Worm (Caenorhabditis elegans) whole organism, late embryonic: ENCODE results near the gene R06F6.12.

Experiments used
- C08G9.2 ChIP-seq: sonication (generic microtip); optimal IDR thresholded peaks from 2 replicates; lab custom pipeline; 2016; ENCODE audit warnings: mild to moderate bottlenecking, missing genetic modification characterization, moderate library complexity, missing compliant biosample characterization
- C38D4.7 ChIP-seq: fragments of 200-800 bp; sonication (Bioruptor generic); optimal IDR thresholded peaks from 2 replicates; lab custom pipeline; 2018; ENCODE audit warnings: mild to moderate bottlenecking, missing genetic modification characterization, moderate library complexity, missing compliant biosample characterization
- F13H6.1 ChIP-seq: sonication (generic microtip); optimal IDR thresholded peaks from 2 replicates; lab custom pipeline; 2016; ENCODE audit warnings: missing genetic modification characterization, missing compliant biosample characterization
- K02D7.2 ChIP-seq: sonication (generic microtip); optimal IDR thresholded peaks from 2 replicates; lab custom pipeline; 2017; ENCODE audit warnings: mild to moderate bottlenecking, missing genetic modification characterization, missing compliant biosample characterization
- ahr-1 ChIP-seq: sonication (generic microtip); optimal IDR thresholded peaks from 2 replicates; lab custom pipeline; 2016; ENCODE audit warnings: missing genetic modification characterization, missing compliant biosample characterization
- ama-1 ChIP-seq: fragments of 150-350 bp; optimal IDR thresholded peaks from 2 replicates; lab custom pipeline; 2014
- ceh-14 ChIP-seq: sonication (generic microtip); optimal IDR thresholded peaks from 2 replicates; lab custom pipeline; 2016; ENCODE audit warnings: missing genotype, missing genetic modification characterization, missing compliant biosample characterization
- ceh-18 ChIP-seq: sonication (generic microtip); optimal IDR thresholded peaks from 2 replicates; lab custom pipeline; 2016; ENCODE audit warnings: missing genetic modification characterization, missing compliant biosample characterization
- ceh-30 ChIP-seq: fragments of 150-350 bp; optimal IDR thresholded peaks from 2 replicates; lab custom pipeline; 2014; ENCODE audit warnings: missing biosample characterization, missing genetic modification characterization
- ceh-45 ChIP-seq: fragments of 200-800 bp; sonication (Bioruptor generic); IDR thresholded peaks from 2 replicates; pipeline ENCODE4 v1.3.6; 2022; ENCODE audit warnings: missing genetic modification reagents, missing genetic modification characterization, missing compliant biosample characterization
- ceh-48 ChIP-seq: sonication (generic microtip); optimal IDR thresholded peaks from 2 replicates; lab custom pipeline; 2016; ENCODE audit warnings: missing genetic modification characterization, inconsistent platforms, missing compliant biosample characterization
- ceh-6 ChIP-seq: fragments of 200-800 bp; sonication (Bioruptor generic); optimal IDR thresholded peaks from 2 replicates; lab custom pipeline; 2018; ENCODE audit warnings: mild to moderate bottlenecking, missing genetic modification characterization, missing compliant biosample characterization
- ceh-9 ChIP-seq: sonication (generic microtip); optimal IDR thresholded peaks from 2 replicates; lab custom pipeline; 2016; ENCODE audit warnings: mild to moderate bottlenecking, missing genetic modification characterization, inconsistent platforms, missing compliant biosample characterization
- che-1 ChIP-seq: sonication (generic microtip); optimal IDR thresholded peaks from 2 replicates; lab custom pipeline; 2016; ENCODE audit warnings: mild to moderate bottlenecking, missing genetic modification characterization, missing compliant biosample characterization
- dmd-4 ChIP-seq: sonication (generic microtip); optimal IDR thresholded peaks from 2 replicates; lab custom pipeline; 2016; ENCODE audit warnings: borderline replicate concordance, missing genetic modification characterization, missing compliant biosample characterization
- elt-2 ChIP-seq: sonication (generic microtip); optimal IDR thresholded peaks from 2 replicates; lab custom pipeline; 2016; ENCODE audit warnings: missing genetic modification reagents, missing genetic modification characterization, missing compliant biosample characterization
- elt-4 ChIP-seq: sonication (generic microtip); optimal IDR thresholded peaks from 2 replicates; lab custom pipeline; 2016; ENCODE audit warnings: missing genetic modification characterization, missing compliant biosample characterization
- ets-4 ChIP-seq: sonication (generic microtip); optimal IDR thresholded peaks from 2 replicates; lab custom pipeline; 2016; ENCODE audit warnings: missing genetic modification characterization, missing compliant biosample characterization
- eyg-1 ChIP-seq: sonication (generic microtip); optimal IDR thresholded peaks from 2 replicates; lab custom pipeline; 2016; ENCODE audit warnings: missing genotype, missing genetic modification characterization, missing compliant biosample characterization
- fax-1 ChIP-seq: sonication (generic microtip); optimal IDR thresholded peaks from 2 replicates; lab custom pipeline; 2016; ENCODE audit warnings: missing genotype, missing genetic modification characterization, missing compliant biosample characterization
- gmeb-2 ChIP-seq: sonication (generic microtip); optimal IDR thresholded peaks from 2 replicates; lab custom pipeline; 2016; ENCODE audit warnings: missing genetic modification characterization, inconsistent platforms, missing compliant biosample characterization
- hlh-30 ChIP-seq: sonication (generic microtip); optimal IDR thresholded peaks from 2 replicates; lab custom pipeline; 2017; ENCODE audit warnings: antibody characterized with exemption, missing genetic modification characterization, missing compliant biosample characterization; ENCODE audit not compliant: insufficient read depth
- hlh-6 ChIP-seq: sonication (generic microtip); optimal IDR thresholded peaks from 2 replicates; lab custom pipeline; 2016; ENCODE audit warnings: missing genotype, missing genetic modification characterization, missing compliant biosample characterization
- hlh-8 ChIP-seq: sonication (generic microtip); optimal IDR thresholded peaks from 2 replicates; lab custom pipeline; 2016; ENCODE audit warnings: missing genotype, missing genetic modification characterization, missing compliant biosample characterization
- lim-6 ChIP-seq: sonication (generic microtip); optimal IDR thresholded peaks from 2 replicates; lab custom pipeline; 2016; ENCODE audit warnings: missing genetic modification characterization, missing compliant biosample characterization
- lin-11 ChIP-seq: fragments of 200-800 bp; sonication (Bioruptor generic); optimal IDR thresholded peaks from 2 replicates; lab custom pipeline; 2018; ENCODE audit warnings: mild to moderate bottlenecking, missing genetic modification characterization, missing compliant biosample characterization
- madf-2 ChIP-seq: sonication (generic microtip); optimal IDR thresholded peaks from 2 replicates; lab custom pipeline; 2017; ENCODE audit warnings: missing genetic modification characterization, missing compliant biosample characterization
- mec-3 ChIP-seq: sonication (generic microtip); optimal IDR thresholded peaks from 2 replicates; lab custom pipeline; 2016; ENCODE audit warnings: borderline replicate concordance, missing genetic modification characterization, missing compliant biosample characterization
- nfya-1 ChIP-seq: sonication (generic microtip); optimal IDR thresholded peaks from 2 replicates; lab custom pipeline; 2017; ENCODE audit warnings: missing genetic modification characterization, mild to moderate bottlenecking, missing compliant biosample characterization, antibody characterized with exemption, moderate library complexity
- nhr-11 ChIP-seq: fragments of 150-350 bp; optimal IDR thresholded peaks from 2 replicates; lab custom pipeline; 2014; ENCODE audit warnings: missing biosample characterization, missing genetic modification characterization
- npax-4 ChIP-seq: sonication (generic microtip); optimal IDR thresholded peaks from 2 replicates; lab custom pipeline; 2016; ENCODE audit warnings: missing genetic modification characterization, missing compliant biosample characterization
- odd-2 ChIP-seq: sonication (generic microtip); optimal IDR thresholded peaks from 2 replicates; lab custom pipeline; 2017; ENCODE audit warnings: antibody characterized with exemption, mild to moderate bottlenecking, missing genetic modification characterization, missing compliant biosample characterization
- pag-3 ChIP-seq: sonication (generic microtip); optimal IDR thresholded peaks from 2 replicates; lab custom pipeline; 2016; ENCODE audit warnings: missing compliant biosample characterization, missing genetic modification characterization, borderline replicate concordance
- pat-9 ChIP-seq: fragments of 200-800 bp; sonication (Bioruptor generic); optimal IDR thresholded peaks from 2 replicates; lab custom pipeline; 2018; ENCODE audit warnings: mild to moderate bottlenecking, missing genetic modification characterization, moderate library complexity, missing compliant biosample characterization
- pax-1 ChIP-seq: fragments of 150-350 bp; optimal IDR thresholded peaks from 2 replicates; lab custom pipeline; 2014; ENCODE audit warnings: missing biosample characterization, missing genetic modification characterization
- pha-2 ChIP-seq: sonication (generic microtip); optimal IDR thresholded peaks from 2 replicates; lab custom pipeline; 2017; ENCODE audit warnings: mild to moderate bottlenecking, missing genetic modification characterization, missing compliant biosample characterization
- pha-4 ChIP-seq: fragments of 150-350 bp; optimal IDR thresholded peaks from 2 replicates; lab custom pipeline; 2018; ENCODE audit warnings: missing biosample characterization, missing genetic modification reagents, missing genetic modification characterization
- pqm-1 ChIP-seq: sonication (generic microtip); optimal IDR thresholded peaks from 2 replicates; lab custom pipeline; 2016; ENCODE audit warnings: missing genetic modification characterization, missing compliant biosample characterization
- pros-1 ChIP-seq: fragments of 150-350 bp; optimal IDR thresholded peaks from 2 replicates; lab custom pipeline; 2014; ENCODE audit warnings: missing biosample characterization, missing genetic modification reagents, missing genetic modification characterization
- ref-2 ChIP-seq: sonication (generic microtip); optimal IDR thresholded peaks from 2 replicates; lab custom pipeline; 2016; ENCODE audit warnings: missing genetic modification characterization, missing compliant biosample characterization
- sdc-2 ChIP-seq: sonication (generic microtip); optimal IDR thresholded peaks from 2 replicates; lab custom pipeline; 2016; ENCODE audit warnings: missing genotype, missing genetic modification characterization, missing compliant biosample characterization
- sox-2 ChIP-seq: fragments of 200-800 bp; sonication (Bioruptor generic); IDR thresholded peaks from 2 replicates; pipeline ENCODE4 v1.3.6; 2022; ENCODE audit warnings: missing genetic modification reagents, missing genetic modification characterization, missing compliant biosample characterization
- syd-9 ChIP-seq: sonication (generic microtip); optimal IDR thresholded peaks from 2 replicates; lab custom pipeline; 2016; ENCODE audit warnings: mild to moderate bottlenecking, missing genetic modification characterization, moderate library complexity, missing compliant biosample characterization
- tbx-7 ChIP-seq: sonication (generic microtip); optimal IDR thresholded peaks from 2 replicates; lab custom pipeline; 2016; ENCODE audit warnings: missing genotype, missing genetic modification characterization, missing compliant biosample characterization
- unc-3 ChIP-seq, 2 experiments: fragments of 200-800 bp in 1 of 2; sonication (Bioruptor generic) in 1 of 2; sonication (generic microtip) in 1 of 2; conservative IDR thresholded peaks in 1 of 2; optimal IDR thresholded peaks in 1 of 2; 2 replicates each; pipeline versions ENCODE4 v1.3.6 to Lab custom; 2016 to 2022; ENCODE audit warnings: missing compliant biosample characterization in 2 of 2, missing genetic modification characterization in 2 of 2, missing genetic modification reagents in 1 of 2
- unc-42 ChIP-seq: sonication (generic microtip); optimal IDR thresholded peaks from 2 replicates; lab custom pipeline; 2016; ENCODE audit warnings: missing genotype, missing genetic modification characterization, missing compliant biosample characterization
- unc-55 ChIP-seq: sonication (generic microtip); optimal IDR thresholded peaks from 2 replicates; lab custom pipeline; 2017; ENCODE audit warnings: missing biosample characterization, missing genetic modification reagents, missing genetic modification characterization
- unc-86 ChIP-seq: sonication (generic microtip); optimal IDR thresholded peaks from 2 replicates; lab custom pipeline; 2016; ENCODE audit warnings: missing genetic modification characterization, missing compliant biosample characterization
- zip-5 ChIP-seq: sonication (generic microtip); optimal IDR thresholded peaks from 2 replicates; lab custom pipeline; 2016; ENCODE audit warnings: missing genetic modification characterization, missing compliant biosample characterization
- ztf-16 ChIP-seq: sonication (generic microtip); optimal IDR thresholded peaks from 2 replicates; lab custom pipeline; 2017; ENCODE audit warnings: missing genetic modification characterization, missing compliant biosample characterization

Gene R06F6.12

ce11 chrII:10870698-10871097, 46.8 kb upstream of the R06F6.12 start:
- TF ChIP-seq npax-4 = no peak
- TF ChIP-seq ceh-48 (tag; lab: Kevin White, UChicago) = no peak
- no peak for TF ChIP-seq nhr-11 (tag; lab: Kevin White, UChicago)
- TF ChIP-seq pha-2 = no peak
- TF ChIP-seq elt-2 (tag; lab: Kevin White, UChicago) = no peak
- no peak for TF ChIP-seq hlh-30
- no peak for TF ChIP-seq dmd-4 (tag; lab: Kevin White, UChicago)
- no peak for TF ChIP-seq syd-9
- no peak for TF ChIP-seq ceh-6 (GFP tag; lab: Kevin White, UChicago)
- TF ChIP-seq ets-4 (tag; lab: Kevin White, UChicago) = no peak
- no peak for TF ChIP-seq pros-1
- TF ChIP-seq ceh-45 (GFP tag; lab: Robert Waterston, UW) = no peak
- no peak for TF ChIP-seq sdc-2 (tag; lab: Kevin White, UChicago)
- TF ChIP-seq pqm-1 (tag; lab: Kevin White, UChicago) = no peak
- TF ChIP-seq fax-1 = no peak
- no peak for TF ChIP-seq mec-3
- TF ChIP-seq ztf-16 = no peak

ce11 chrII:10868670-10869246, 44.9 kb upstream of the R06F6.12 start, which contains the start of the genes gmps-1 and cap-2:
Gene gmps-1 (minus strand): TSS chrII:10868720.
Gene cap-2 (plus strand): TSS chrII:10869196.
- TF ChIP-seq fax-1 (no peak), F13H6.1 (tag; lab: Kevin White, UChicago) (no peak), ets-4 (tag; lab: Kevin White, UChicago) (peak; percentile 22), pag-3 (tag; lab: Kevin White, UChicago) (no peak), unc-55 (peak; percentile 1), madf-2 (tag; lab: Kevin White, UChicago) (no peak), unc-86 (peak; percentile 30), hlh-6 (no peak), pha-2 (peak; percentile 10), lin-11 (tag; lab: Kevin White, UChicago) (peak; percentile 6), K02D7.2 (no peak), ceh-6 (GFP tag; lab: Kevin White, UChicago) (no peak), ceh-30 (tag; lab: Kevin White, UChicago) (no peak), pat-9 (tag; lab: Kevin White, UChicago) (peak; percentile 9), eyg-1 (peak; percentile 5), sox-2 (no peak; the same call in 1 of the 2 replicates), pha-4 (tag; lab: Kevin White, UChicago) (no peak), gmeb-2 (tag; lab: Kevin White, UChicago) (no peak), pax-1 (tag; lab: Kevin White, UChicago) (peak; percentile 56), zip-5 (tag; lab: Kevin White, UChicago) (no peak), ceh-18 (peak; percentile 76), che-1 (tag; lab: Kevin White, UChicago) (no peak), ceh-45 (GFP tag; lab: Robert Waterston, UW) (no peak), syd-9 (no peak), ceh-14 (tag; lab: Kevin White, UChicago) (peak; percentile 40), nfya-1 (tag; lab: Kevin White, UChicago) (peak; percentile 95), tbx-7 (tag; lab: Kevin White, UChicago) (no peak), hlh-8 (tag; lab: Kevin White, UChicago) (peak; percentile 19), ahr-1 (no peak), ama-1 (no peak), lim-6 (no peak), ztf-16 (peak; percentile 11), C38D4.7 (GFP tag; lab: Kevin White, UChicago) (no peak), unc-42 (peak; percentile 69), npax-4 (no peak), ceh-9 (tag; lab: Kevin White, UChicago) (no peak), unc-3 (GFP tag; conservative IDR thresholded peaks at IDR 0.05; lab: Robert Waterston, UW) (peak; percentile 53; the same call in 1 of the 2 replicates), unc-3 (tag; optimal IDR thresholded peaks at IDR 0.05; lab: Kevin White, UChicago) (no peak), ref-2 (tag; lab: Kevin White, UChicago) (no peak), C08G9.2 (tag; lab: Kevin White, UChicago) (peak; percentile 47), elt-2 (tag; lab: Kevin White, UChicago) (peak; percentile 63), elt-4 (tag; lab: Kevin White, UChicago) (no peak), odd-2 (tag; lab: Kevin White, UChicago) (no peak), sdc-2 (tag; lab: Kevin White, UChicago) (no peak), pros-1 (no peak)
